Fruit fly (Drosophila melanogaster) whole organism, embryonic: ENCODE measurements around the gene erm.

Experiments
- Atf-2 ChIP-seq: fragments of 200-800 bp; sonication (Bioruptor generic); optimal IDR thresholded peaks from 2 replicates; lab custom pipeline; 2016; ENCODE audit warnings: missing biosample characterization, missing genetic modification characterization
- Bgb ChIP-seq: fragments of 200-800 bp; sonication (Bioruptor generic); IDR thresholded peaks from 2 replicates; pipeline ENCODE4 v1.3.6; 2022; ENCODE audit warnings: missing biosample characterization, missing genetic modification characterization; ENCODE audit not compliant: partially characterized antibody
- CG11504 ChIP-seq: fragments of 200-800 bp; sonication (Bioruptor generic); optimal IDR thresholded peaks from 3 replicates; lab custom pipeline; 2019; ENCODE audit warnings: missing biosample characterization, mild to moderate bottlenecking, missing genetic modification characterization, moderate library complexity
- CG11723 ChIP-seq: fragments of 200-800 bp; sonication (Bioruptor generic); optimal IDR thresholded peaks from 2 replicates; lab custom pipeline; 2017; ENCODE audit warnings: missing biosample characterization, mild to moderate bottlenecking, missing genetic modification characterization
- CG12659 ChIP-seq: fragments of 200-800 bp; sonication (Bioruptor generic); optimal IDR thresholded peaks from 3 replicates; lab custom pipeline; 2017; ENCODE audit warnings: mild to moderate bottlenecking, missing biosample characterization, missing genetic modification reagents, missing genetic modification characterization
- CG14860 ChIP-seq: fragments of 200-800 bp; sonication (Bioruptor generic); IDR thresholded peaks from 3 replicates; pipeline ENCODE4 v1.3.6; 2022; ENCODE audit warnings: missing biosample characterization, missing genetic modification characterization; ENCODE audit not compliant: partially characterized antibody
- CG15269 ChIP-seq: fragments of 200-800 bp; sonication (Bioruptor generic); optimal IDR thresholded peaks from 2 replicates; lab custom pipeline; 2018; ENCODE audit warnings: missing biosample characterization, mild to moderate bottlenecking, missing genetic modification characterization, moderate library complexity
- CG17186 ChIP-seq: fragments of 200-800 bp; sonication (Bioruptor generic); optimal IDR thresholded peaks from 3 replicates; lab custom pipeline; 2017; ENCODE audit warnings: missing biosample characterization, missing genetic modification reagents, missing genetic modification characterization
- CG17328 ChIP-seq: fragments of 200-800 bp; sonication (Bioruptor generic); IDR thresholded peaks from 2 replicates; pipeline ENCODE4 v1.3.6; 2022; ENCODE audit warnings: missing biosample characterization, missing genetic modification characterization
- CG1792 ChIP-seq: fragments of 200-800 bp; sonication (Bioruptor generic); optimal IDR thresholded peaks from 2 replicates; lab custom pipeline; 2016; ENCODE audit warnings: missing biosample characterization, missing genetic modification characterization
- CG2116 ChIP-seq: fragments of 200-800 bp; sonication (Bioruptor generic); optimal IDR thresholded peaks from 3 replicates; lab custom pipeline; 2018; ENCODE audit warnings: missing biosample characterization, mild to moderate bottlenecking, missing genetic modification characterization
- CG2678 ChIP-seq: fragments of 200-800 bp; sonication (Bioruptor generic); optimal IDR thresholded peaks from 3 replicates; lab custom pipeline; 2019; ENCODE audit warnings: missing biosample characterization, mild to moderate bottlenecking, missing genetic modification characterization, moderate library complexity
- CG3281 ChIP-seq: fragments of 200-800 bp; sonication (Bioruptor generic); optimal IDR thresholded peaks from 3 replicates; lab custom pipeline; 2017; ENCODE audit warnings: missing biosample characterization, mild to moderate bottlenecking, missing genetic modification characterization
- CG34376 ChIP-seq: fragments of 200-800 bp; sonication (Bioruptor generic); optimal IDR thresholded peaks from 2 replicates; lab custom pipeline; 2018; ENCODE audit warnings: missing biosample characterization, mild to moderate bottlenecking, missing genetic modification characterization
- CG3726 ChIP-seq: fragments of 200-800 bp; sonication (Bioruptor generic); IDR thresholded peaks from 3 replicates; pipeline ENCODE4, ENCODE4 v1.3.6; 2022; ENCODE audit warnings: missing biosample characterization, missing genetic modification characterization
- CG3995 ChIP-seq: fragments of 200-800 bp; sonication (Bioruptor generic); optimal IDR thresholded peaks from 3 replicates; lab custom pipeline; 2016; ENCODE audit warnings: missing biosample characterization, missing genetic modification characterization
- CG4282 ChIP-seq: fragments of 200-800 bp; sonication (Bioruptor generic); optimal IDR thresholded peaks from 2 replicates; lab custom pipeline; 2016; ENCODE audit warnings: missing biosample characterization, missing genetic modification characterization
- CG6854 ChIP-seq: fragments of 200-800 bp; sonication (Bioruptor generic); optimal IDR thresholded peaks from 3 replicates; lab custom pipeline; 2017; ENCODE audit warnings: missing biosample characterization, mild to moderate bottlenecking, missing genetic modification characterization
- CG9727 ChIP-seq: fragments of 200-800 bp; sonication (Bioruptor generic); optimal IDR thresholded peaks from 3 replicates; lab custom pipeline; 2017; ENCODE audit warnings: missing biosample characterization, mild to moderate bottlenecking, missing genetic modification characterization
- Chrac-16 ChIP-seq: fragments of 200-800 bp; sonication (Bioruptor generic); optimal IDR thresholded peaks from 3 replicates; lab custom pipeline; 2016; ENCODE audit warnings: missing biosample characterization, missing genetic modification characterization
- D19B ChIP-seq: fragments of 200-800 bp; sonication (Bioruptor generic); optimal IDR thresholded peaks from 2 replicates; lab custom pipeline; 2017; ENCODE audit warnings: missing biosample characterization, mild to moderate bottlenecking, missing genetic modification characterization
- Dad ChIP-seq: fragments of 200-800 bp; sonication (Bioruptor generic); optimal IDR thresholded peaks from 3 replicates; lab custom pipeline; 2016; ENCODE audit warnings: missing biosample characterization, missing genetic modification characterization
- Dek ChIP-seq: fragments of 200-800 bp; sonication (Bioruptor generic); optimal IDR thresholded peaks from 3 replicates; lab custom pipeline; 2019; ENCODE audit warnings: missing biosample characterization, mild to moderate bottlenecking, missing genetic modification characterization, moderate library complexity
- Dp ChIP-seq: fragments of 200-800 bp; sonication (Bioruptor generic); optimal IDR thresholded peaks from 2 replicates; lab custom pipeline; 2018; ENCODE audit warnings: missing biosample characterization, mild to moderate bottlenecking, missing genetic modification characterization, moderate library complexity
- Drgx ChIP-seq: fragments of 200-800 bp; sonication (Bioruptor generic); IDR thresholded peaks from 2 replicates; pipeline ENCODE4 v1.3.6; 2022; ENCODE audit warnings: missing biosample characterization, missing genetic modification characterization
- Gsc ChIP-seq: fragments of 200-800 bp; sonication (Bioruptor generic); IDR thresholded peaks from 2 replicates; pipeline ENCODE4 v1.3.6; 2022; ENCODE audit warnings: missing biosample characterization, missing genetic modification characterization
- HLH54F ChIP-seq: fragments of 200-800 bp; sonication (Bioruptor generic); optimal IDR thresholded peaks from 3 replicates; lab custom pipeline; 2016; ENCODE audit warnings: missing biosample characterization, missing genetic modification characterization
- Jarid2 ChIP-seq: fragments of 200-800 bp; sonication (Bioruptor generic); optimal IDR thresholded peaks from 3 replicates; lab custom pipeline; 2017; ENCODE audit warnings: mild to moderate bottlenecking, missing biosample characterization, missing genetic modification reagents, missing genetic modification characterization
- Sin3A ChIP-seq: fragments of >200 bp; optimal IDR thresholded peaks from 2 replicates; lab custom pipeline; 2018
- amos ChIP-seq: fragments of 200-800 bp; sonication (Bioruptor generic); IDR thresholded peaks from 2 replicates; pipeline ENCODE4 v1.3.6; 2022; ENCODE audit warnings: missing biosample characterization, missing genetic modification characterization; ENCODE audit not compliant: partially characterized antibody
- ash1 ChIP-seq: fragments of 200-800 bp; sonication (Bioruptor generic); optimal IDR thresholded peaks from 2 replicates; lab custom pipeline; 2018; ENCODE audit warnings: missing biosample characterization, mild to moderate bottlenecking, missing genetic modification characterization
- ato ChIP-seq: fragments of 200-800 bp; sonication (Bioruptor generic); IDR thresholded peaks from 2 replicates; pipeline ENCODE4 v1.3.6; 2022; ENCODE audit warnings: missing biosample characterization, missing genetic modification characterization; ENCODE audit not compliant: partially characterized antibody
- bab2 ChIP-seq: fragments of 200-800 bp; sonication (Bioruptor generic); optimal IDR thresholded peaks from 2 replicates; lab custom pipeline; 2016; ENCODE audit warnings: missing biosample characterization, missing genetic modification characterization
- chif ChIP-seq, 2 experiments: fragments of 200-800 bp; sonication (Bioruptor generic); optimal IDR thresholded peaks; 3 replicates each; lab custom pipeline; 2016; ENCODE audit warnings: missing biosample characterization in 2 of 2, missing genetic modification characterization in 2 of 2
- crol ChIP-seq: fragments of 200-800 bp; sonication (Bioruptor generic); IDR thresholded peaks from 2 replicates; pipeline ENCODE4 v1.3.6; 2022; ENCODE audit warnings: missing biosample characterization, missing genetic modification characterization
- dm ChIP-seq: fragments of 200-800 bp; sonication (Bioruptor generic); optimal IDR thresholded peaks from 3 replicates; lab custom pipeline; 2016; ENCODE audit warnings: missing biosample characterization, missing genetic modification characterization
- en ChIP-seq: fragments of 200-800 bp; sonication (Bioruptor generic); optimal IDR thresholded peaks from 2 replicates; lab custom pipeline; 2016; ENCODE audit warnings: missing biosample characterization, missing genetic modification characterization
- hth ChIP-seq: fragments of >200 bp; optimal IDR thresholded peaks from 2 replicates; lab custom pipeline; 2017; ENCODE audit warnings: inconsistent platforms
- jumu ChIP-seq: fragments of 200-800 bp; sonication (Bioruptor generic); optimal IDR thresholded peaks from 3 replicates; lab custom pipeline; 2016; ENCODE audit warnings: missing biosample characterization, missing genetic modification characterization
- odd ChIP-seq: fragments of 200-800 bp; sonication (Bioruptor generic); optimal IDR thresholded peaks from 2 replicates; lab custom pipeline; 2017; ENCODE audit warnings: missing biosample characterization, mild to moderate bottlenecking, missing genetic modification characterization
- org-1 ChIP-seq: fragments of 200-800 bp; sonication (Bioruptor generic); optimal IDR thresholded peaks from 2 replicates; lab custom pipeline; 2017; ENCODE audit warnings: missing biosample characterization, missing genetic modification characterization
- pan ChIP-seq, 4 experiments: fragments of >200 bp in 3 of 4; fragments of 200-800 bp in 1 of 4; sonication (Bioruptor generic) in 1 of 4; optimal IDR thresholded peaks in 3 of 4; IDR thresholded peaks in 1 of 4; 2 replicates each; pipeline versions ENCODE4 v1.3.6 to Lab custom; 2017 to 2022; ENCODE audit warnings: missing biosample characterization in 2 of 4, missing genetic modification characterization in 2 of 4, mixed read lengths in 1 of 4
- pita ChIP-seq: fragments of 200-800 bp; sonication (Bioruptor generic); optimal IDR thresholded peaks from 2 replicates; lab custom pipeline; 2017; ENCODE audit warnings: missing biosample characterization, mild to moderate bottlenecking, missing genetic modification characterization
- rib ChIP-seq: fragments of 200-800 bp; sonication (Bioruptor generic); IDR thresholded peaks from 2 replicates; pipeline ENCODE4 v1.3.6; 2022; ENCODE audit warnings: missing biosample characterization, missing genetic modification characterization
- salm ChIP-seq: fragments of 200-800 bp; sonication (Bioruptor generic); optimal IDR thresholded peaks from 2 replicates; lab custom pipeline; 2018; ENCODE audit warnings: missing biosample characterization, mild to moderate bottlenecking, missing genetic modification characterization
- schlank ChIP-seq: fragments of 200-800 bp; sonication (Bioruptor generic); optimal IDR thresholded peaks from 2 replicates; lab custom pipeline; 2018; ENCODE audit warnings: missing biosample characterization, mild to moderate bottlenecking, missing genetic modification characterization
- scrt ChIP-seq: fragments of 200-800 bp; sonication (Bioruptor generic); optimal IDR thresholded peaks from 2 replicates; lab custom pipeline; 2018; ENCODE audit warnings: missing biosample characterization, mild to moderate bottlenecking, missing genetic modification characterization, moderate library complexity
- slp2 ChIP-seq: fragments of 200-800 bp; sonication (Bioruptor generic); optimal IDR thresholded peaks from 2 replicates; lab custom pipeline; 2016; ENCODE audit warnings: missing biosample characterization, missing genetic modification characterization
- vnd ChIP-seq: fragments of 200-800 bp; sonication (Bioruptor generic); IDR thresholded peaks from 3 replicates; pipeline ENCODE4 v1.3.6; 2022; ENCODE audit warnings: missing biosample characterization, missing genetic modification characterization; ENCODE audit not compliant: partially characterized antibody
- vvl ChIP-seq: fragments of 200-800 bp; sonication (Bioruptor generic); IDR thresholded peaks from 2 replicates; pipeline ENCODE4 v1.3.6; 2022; ENCODE audit warnings: missing biosample characterization, missing genetic modification characterization
- wor ChIP-seq: fragments of 200-800 bp; sonication (Bioruptor generic); IDR thresholded peaks from 2 replicates; pipeline ENCODE4 v1.3.6; 2022; ENCODE audit warnings: missing biosample characterization, missing genetic modification characterization
- zfh2 ChIP-seq: fragments of 200-800 bp; sonication (Bioruptor generic); optimal IDR thresholded peaks from 2 replicates; lab custom pipeline; 2016; ENCODE audit warnings: missing biosample characterization, missing genetic modification characterization

The erm gene

dm6 chr2L:2015204-2015603, 45.0 kb upstream of the erm start (continued):
- TF ChIP-seq ato (GFP tag; lab: Robert Waterston, UW) = no peak
- no peak for TF ChIP-seq Drgx
- TF ChIP-seq Bgb (GFP tag; lab: Robert Waterston, UW) = no peak
- TF ChIP-seq CG3995 (GFP tag; lab: Kevin White, UChicago) = no peak
- no peak for TF ChIP-seq CG1792 (GFP tag; lab: Kevin White, UChicago)
- TF ChIP-seq Dek (tag; lab: Kevin White, UChicago) = no peak
- no peak for TF ChIP-seq Dp (GFP tag; lab: Kevin White, UChicago)
- TF ChIP-seq org-1 (GFP tag; lab: Kevin White, UChicago) = no peak
- no peak for TF ChIP-seq Sin3A (lab: Kevin White, UChicago)
- TF ChIP-seq CG15269 (tag; lab: Kevin White, UChicago) = peak; percentile 17
- no peak for TF ChIP-seq CG17328
- no peak for TF ChIP-seq CG12659 (GFP tag; lab: Kevin White, UChicago)
- TF ChIP-seq D19B (GFP tag; lab: Kevin White, UChicago) = no peak
- no peak for TF ChIP-seq amos (GFP tag; lab: Robert Waterston, UW)
- TF ChIP-seq ash1 = no peak
- TF ChIP-seq slp2 (GFP tag; lab: Kevin White, UChicago) = no peak
- TF ChIP-seq jumu = no peak
- TF ChIP-seq hth = no peak
- TF ChIP-seq zfh2 (GFP tag; lab: Kevin White, UChicago) = no peak
- TF ChIP-seq CG2116 (GFP tag; lab: Kevin White, UChicago) = no peak
- TF ChIP-seq schlank (tag; lab: Kevin White, UChicago) = no peak
- no peak for TF ChIP-seq CG3281 (GFP tag; lab: Kevin White, UChicago)
- TF ChIP-seq CG2678 (tag; lab: Kevin White, UChicago) = peak; percentile 53
- TF ChIP-seq CG9727 (GFP tag; lab: Kevin White, UChicago) = no peak
- no peak for TF ChIP-seq crol (GFP tag; lab: Robert Waterston, UW)
- no peak for TF ChIP-seq Gsc (GFP tag; lab: Robert Waterston, UW)
- TF ChIP-seq CG4282 (GFP tag; lab: Kevin White, UChicago) = no peak
- TF ChIP-seq vnd = no peak
- TF ChIP-seq CG3726 (GFP tag; lab: Robert Waterston, UW) = no peak
- peak; percentile 27 for TF ChIP-seq CG11504
- no peak for TF ChIP-seq CG14860 (GFP tag; lab: Robert Waterston, UW)
- TF ChIP-seq CG6854 (GFP tag; lab: Kevin White, UChicago) = no peak
- no peak for TF ChIP-seq pan (optimal IDR thresholded peaks at IDR 0.05; lab: Kevin White, UChicago)
- TF ChIP-seq pan (GFP tag; optimal IDR thresholded peaks at IDR 0.05 in 1 of 2, IDR thresholded peaks at IDR 0.05 in 1 of 2) = peak in 1 of 2 experiments; percentile 11
- no peak for TF ChIP-seq Chrac-16 (GFP tag; lab: Kevin White, UChicago)
- TF ChIP-seq pita (GFP tag; lab: Kevin White, UChicago) = no peak
- no peak for TF ChIP-seq scrt (GFP tag; lab: Kevin White, UChicago)
- TF ChIP-seq en = no peak
- no peak for TF ChIP-seq CG11723 (GFP tag; lab: Kevin White, UChicago)
- TF ChIP-seq Jarid2 (GFP tag; lab: Kevin White, UChicago) = no peak
- no peak for TF ChIP-seq CG34376 (GFP tag; lab: Kevin White, UChicago)
- no peak for TF ChIP-seq rib (GFP tag; lab: Robert Waterston, UW)
- TF ChIP-seq odd (GFP tag; lab: Kevin White, UChicago) = no peak
- no peak for TF ChIP-seq salm (tag; lab: Kevin White, UChicago)
- TF ChIP-seq bab2 (GFP tag; lab: Kevin White, UChicago) = no peak
- no peak for TF ChIP-seq Dad (GFP tag; lab: Kevin White, UChicago)
- peak; percentile 22; the same call in 1 of the 2 replicates for TF ChIP-seq vvl (GFP tag; lab: Robert Waterston, UW)
- no peak for TF ChIP-seq wor
- no peak for TF ChIP-seq Atf-2 (GFP tag; lab: Kevin White, UChicago)
- TF ChIP-seq CG17186 = no peak
- no peak for TF ChIP-seq HLH54F (GFP tag; lab: Kevin White, UChicago)
- no peak for TF ChIP-seq chif (GFP tag; optimal IDR thresholded peaks at IDR 0.05; lab: Kevin White, UChicago)
- TF ChIP-seq dm (GFP tag; lab: Kevin White, UChicago) = no peak
